Fruit fly (Drosophila melanogaster) whole organism, adult: ENCODE measurements around the gene CG17361.
A peak's percentile ranks its signal among the peaks of the same experiment; 100 is the strongest.

ENCODE experiments used
- CG14711 ChIP-seq: fragments of 200-800 bp; sonication (Bioruptor generic); optimal IDR thresholded peaks from 2 replicates; lab custom pipeline; 2018; ENCODE audit warnings: missing biosample characterization, mild to moderate bottlenecking, missing genetic modification characterization, moderate library complexity
- Mnt ChIP-seq: fragments of 200-800 bp; sonication (Bioruptor generic); optimal IDR thresholded peaks from 2 replicates; lab custom pipeline; 2016; ENCODE audit warnings: missing biosample characterization, mild to moderate bottlenecking, missing genetic modification characterization
- cic ChIP-seq: fragments of 200-800 bp; sonication (Bioruptor generic); optimal IDR thresholded peaks from 2 replicates; lab custom pipeline; 2017; ENCODE audit warnings: missing biosample characterization, mild to moderate bottlenecking, missing genetic modification characterization, moderate library complexity

- peak; percentile 33 for TF ChIP-seq CG14711
- TF ChIP-seq Mnt: peak; percentile 60
- no peak for TF ChIP-seq cic (GFP tag; lab: Kevin White, UChicago)
Measured at dm6 chr3L:14001658-14002523, 4.9 kb downstream of the CG17361 start, which contains the start of the genes Nprl3 and upSET.
